Worm (Caenorhabditis elegans): ENCODE results near the gene nhr-202.

nhr-202 gene

DNA sequence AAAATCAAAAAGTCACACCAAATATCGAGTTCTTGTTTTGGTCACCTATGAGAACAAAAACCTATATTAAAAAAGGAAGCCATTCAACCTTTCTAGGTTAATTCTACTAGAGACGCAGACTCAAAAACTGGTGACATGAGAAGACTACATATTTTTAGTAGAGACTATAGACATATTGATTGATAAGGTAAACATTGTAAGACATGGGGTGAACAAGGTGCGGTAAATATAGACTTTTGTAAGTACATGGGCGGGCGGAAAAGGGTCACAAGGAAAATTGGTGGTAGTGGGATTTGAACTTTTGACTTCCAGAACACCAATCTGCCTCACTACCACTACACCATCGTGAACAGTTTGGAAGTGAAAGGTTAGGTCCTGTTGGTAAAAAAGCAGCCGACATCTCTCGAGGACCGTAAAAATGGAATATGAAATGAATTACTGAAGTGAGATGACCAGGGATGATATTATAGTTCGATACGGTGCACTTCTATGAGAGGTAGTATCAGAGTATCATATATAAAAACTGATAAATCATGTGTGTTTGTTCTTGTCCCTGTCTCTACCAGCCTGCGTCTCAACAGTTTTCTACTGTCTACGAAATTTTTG, 22.0 kb downstream of the nhr-202 start, which contains the start of gene nhr-212 (continued):
- no peak for TF ChIP-seq spr-1 (tag; optimal IDR thresholded peaks at IDR 0.05)
- TF ChIP-seq saeg-2 (GFP tag; IDR thresholded peaks at IDR 0.05) = no peak
- TF ChIP-seq pqm-1 (tag; optimal IDR thresholded peaks at IDR 0.05) = peak; percentile 13
- no peak for TF ChIP-seq D1046.2 (GFP tag; IDR thresholded peaks at IDR 0.05)
- peak; percentile 25; the same call in 1 of the 2 replicates for TF ChIP-seq dmd-6 (GFP tag; IDR thresholded peaks at IDR 0.05)
- peak; percentile 45 for TF ChIP-seq dve-1 (tag; optimal IDR thresholded peaks at IDR 0.05; ENCODE audit: insufficient read depth)
- TF ChIP-seq nhr-28 (tag; optimal IDR thresholded peaks at IDR 0.05) = peak; percentile 82
- TF ChIP-seq php-3 (GFP tag; IDR thresholded peaks at IDR 0.05) = 0 out of 2 replicates have a peak, but pooled peaks have one; percentile 10
- TF ChIP-seq Y105C5A.15 (GFP tag; IDR thresholded peaks at IDR 0.05) = no peak
- TF ChIP-seq zip-11 (GFP tag; IDR thresholded peaks at IDR 0.05) = no peak
- TF ChIP-seq ZK546.5 (tag; optimal IDR thresholded peaks at IDR 0.05) = no peak

DNA sequence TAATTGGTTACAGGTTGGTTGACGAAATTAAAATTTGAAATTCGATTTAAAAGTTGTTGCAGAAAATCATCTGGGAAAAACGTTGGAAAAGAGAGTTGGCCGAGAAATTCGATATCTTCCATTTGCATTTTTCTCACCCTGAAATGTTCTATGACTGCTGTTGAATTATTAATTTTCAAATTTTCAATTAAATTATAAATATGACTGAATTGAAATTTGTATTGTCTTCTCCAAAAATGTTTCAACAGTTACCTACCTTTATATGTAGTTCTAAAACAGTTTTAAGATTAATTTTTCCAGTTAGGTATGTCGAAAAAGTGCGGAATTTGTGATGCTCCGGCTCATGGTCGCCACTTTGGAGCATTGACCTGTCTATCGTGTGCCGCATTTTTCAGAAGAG, 24.3 kb downstream of the nhr-202 start, which contains the start of gene nhr-211:
nhr-211 (plus strand) TSS at position 301 of the 400 bp plus-strand sequence.
- TF ChIP-seq aha-1 (tag) (no peak), nhr-10 (tag; optimal IDR thresholded peaks at IDR 0.05) (no peak), ceh-32 (tag; optimal IDR thresholded peaks at IDR 0.05; ENCODE audit: poor library complexity) (no peak), Y75B8A.6 (GFP tag; IDR thresholded peaks at IDR 0.05) (no peak), zip-11 (GFP tag; IDR thresholded peaks at IDR 0.05) (no peak), mdt-29 (GFP tag; IDR thresholded peaks at IDR 0.05) (no peak), gei-8 (GFP tag; optimal IDR thresholded peaks at IDR 0.05) (no peak), dmd-6 (GFP tag; IDR thresholded peaks at IDR 0.05) (no peak), D1046.2 (GFP tag; IDR thresholded peaks at IDR 0.05) (no peak), madf-5 (GFP tag; IDR thresholded peaks at IDR 0.05) (no peak), Y48G9A.11 (GFP tag; IDR thresholded peaks at IDR 0.05) (no peak), snpc-1.2 (GFP tag; IDR thresholded peaks at IDR 0.05) (no peak), lin-15B (tag; optimal IDR thresholded peaks at IDR 0.05) (no peak), lim-7 (GFP tag; IDR thresholded peaks at IDR 0.05) (no peak), arid-1 (GFP tag; conservative IDR thresholded peaks at IDR 0.05) (no peak), hmg-1.1 (GFP tag; IDR thresholded peaks at IDR 0.05) (no peak), ZK337.2 (GFP tag; IDR thresholded peaks at IDR 0.05) (no peak), unc-39 (tag; optimal IDR thresholded peaks at IDR 0.05) (no peak)

DNA sequence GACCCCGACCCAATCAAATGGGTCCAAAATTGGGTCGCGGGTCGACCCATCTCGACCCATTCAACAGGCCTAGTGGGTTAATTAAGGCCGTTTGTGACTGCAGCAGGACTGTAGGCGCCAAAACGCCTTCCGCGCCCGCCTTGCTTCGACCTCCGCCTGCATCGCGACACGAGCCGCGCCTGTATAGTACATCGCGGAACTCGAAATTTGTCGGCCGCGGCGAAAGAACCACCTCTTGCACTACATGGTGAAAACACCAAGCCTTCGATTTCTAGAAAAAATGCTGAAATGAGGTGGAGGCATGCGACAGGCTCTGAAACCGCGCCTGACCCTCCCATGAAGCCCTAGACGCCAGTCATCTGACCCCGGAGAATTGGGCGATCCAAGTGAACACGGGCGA, 25.6 kb downstream of the nhr-202 start:
- TF ChIP-seq lim-7 (GFP tag; IDR thresholded peaks at IDR 0.05) (0 out of 2 replicates have a peak, but pooled peaks have one; percentile 3), aha-1 (tag) (peak; percentile 11), dpl-1 (GFP tag; optimal IDR thresholded peaks at IDR 0.05) (no peak), zag-1 (tag; optimal IDR thresholded peaks at IDR 0.05) (no peak), egl-43 (GFP tag; IDR thresholded peaks at IDR 0.05) (0 out of 2 replicates have a peak, but pooled peaks have one; percentile 63), nhr-76 (tag; optimal IDR thresholded peaks at IDR 0.05) (no peak), set-16 (GFP tag; IDR thresholded peaks at IDR 0.05) (peak; percentile 64)

DNA sequence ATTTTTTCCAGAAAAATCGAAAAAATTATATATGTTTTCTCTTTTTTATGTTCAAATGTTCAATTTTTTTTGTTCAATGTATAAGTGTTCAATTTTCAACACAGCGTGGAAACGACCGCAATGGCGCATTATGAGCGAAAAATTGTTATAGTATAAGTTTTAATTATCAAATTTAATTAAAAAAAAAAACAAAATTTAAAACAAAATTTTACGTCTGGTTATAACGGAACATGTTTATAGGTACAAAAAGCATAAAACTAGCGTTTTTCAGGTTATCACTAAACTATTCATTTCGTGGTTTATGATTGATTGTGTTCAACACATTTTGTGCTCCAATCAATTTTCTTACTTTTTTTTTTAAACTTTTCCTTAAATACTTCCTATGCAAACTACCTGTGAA, 26.9 kb downstream of the nhr-202 start, which contains the start of gene nhr-106:
nhr-106 (plus strand) TSS at position 301 of the 400 bp plus-strand sequence.
- no peak for TF ChIP-seq daf-16 (GFP tag; optimal IDR thresholded peaks at IDR 0.05)
- peak; percentile 26 for TF ChIP-seq daf-16 (tag; optimal IDR thresholded peaks at IDR 0.05)
- TF ChIP-seq ama-1 (optimal IDR thresholded peaks at IDR 0.05) = no peak
- TF ChIP-seq ctbp-1 (GFP tag; IDR thresholded peaks at IDR 0.05) = no peak
- TF ChIP-seq dmd-6 (GFP tag; IDR thresholded peaks at IDR 0.05) = peak; percentile 48; the same call in 1 of the 2 replicates
- no peak for TF ChIP-seq ceh-28 (tag; optimal IDR thresholded peaks at IDR 0.05)
- no peak for TF ChIP-seq lim-7 (GFP tag; IDR thresholded peaks at IDR 0.05)
- TF ChIP-seq nhr-28 (tag; optimal IDR thresholded peaks at IDR 0.05) = peak; percentile 78
- no peak for TF ChIP-seq skn-1 (tag; optimal IDR thresholded peaks at IDR 0.05)
- TF ChIP-seq madf-9 (GFP tag; conservative IDR thresholded peaks at IDR 0.05) = no peak
- no peak for TF ChIP-seq aly-2 (tag; optimal IDR thresholded peaks at IDR 0.05)
- TF ChIP-seq mxl-2 (GFP tag; conservative IDR thresholded peaks at IDR 0.05) = no peak
- TF ChIP-seq snpc-1.2 (GFP tag; IDR thresholded peaks at IDR 0.05) = no peak
- no peak for TF ChIP-seq nhr-6 (tag; optimal IDR thresholded peaks at IDR 0.05)
- peak; percentile 20 for TF ChIP-seq pqm-1 (tag; optimal IDR thresholded peaks at IDR 0.05)
